Fruit fly (Drosophila melanogaster): ENCODE measurements around the gene Dredd.
A peak's percentile ranks its signal among the peaks of the same experiment; 100 is the strongest.
"Not testable (repeated sequence)": the region's sequence is repeated elsewhere in the genome, so short reads cannot be mapped to it uniquely, and the experiment has no call there.

Gene Dredd

DNA sequence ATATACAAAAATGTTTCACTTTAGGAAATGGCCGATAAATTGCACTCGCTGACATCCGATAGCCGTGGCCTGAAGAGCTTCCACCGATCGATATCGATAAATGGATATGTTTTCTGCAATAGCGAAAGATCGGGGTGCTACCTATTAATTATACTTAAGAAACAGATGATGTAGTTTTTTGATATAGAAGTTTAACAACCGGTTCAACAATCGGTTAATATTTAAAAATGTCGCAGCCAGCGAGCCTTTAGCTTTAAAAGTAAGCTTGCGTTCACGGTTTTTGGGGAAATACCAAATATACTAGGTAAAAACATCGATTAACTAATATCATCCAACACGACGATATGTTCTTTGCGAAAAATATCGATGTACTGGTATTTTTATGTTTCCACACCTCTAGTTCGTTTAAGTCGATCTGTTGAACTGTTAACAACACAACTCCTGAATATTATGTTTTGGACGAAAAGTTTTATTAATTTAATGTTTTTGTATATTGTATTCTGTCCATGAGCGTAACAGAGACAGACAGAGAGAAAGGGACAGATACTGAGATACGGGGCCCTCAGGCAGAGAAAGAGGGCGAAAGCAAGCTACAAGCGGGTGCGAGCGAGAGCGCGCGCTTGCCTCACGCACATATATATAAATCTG lies at the start of gene Dredd:
Gene Dredd, minus strand, starts transcription at position 51 of the 648 bp plus-strand sequence.
- TF ChIP-seq CTCF (optimal IDR thresholded peaks at IDR 0.05) (no peak), CG8478 (optimal IDR thresholded peaks at IDR 0.05) (no peak)

DNA sequence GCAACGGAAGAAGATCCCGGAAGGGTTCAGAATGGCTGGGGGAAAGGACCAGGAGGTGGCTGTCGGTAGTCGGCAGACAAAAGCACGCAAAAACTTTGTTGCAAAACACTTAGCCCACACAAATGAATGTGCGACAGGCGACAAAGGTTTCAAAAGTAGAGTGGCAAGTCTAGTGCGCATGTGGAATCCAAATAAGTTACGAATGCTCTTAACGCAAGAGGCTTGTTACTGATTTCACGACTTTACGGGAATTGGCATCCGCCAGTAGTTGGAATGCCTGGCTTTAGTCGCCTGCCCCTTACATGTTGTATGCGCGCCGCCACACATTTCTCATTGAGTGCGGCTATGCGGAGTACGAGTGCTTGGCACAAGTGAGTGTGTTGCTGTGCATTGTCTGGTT lies 43.2 kb upstream of the Dredd start:
- no peak for TF ChIP-seq CG8478 (optimal IDR thresholded peaks at IDR 0.05)
- no peak for TF ChIP-seq CTCF (optimal IDR thresholded peaks at IDR 0.05)

DNA sequence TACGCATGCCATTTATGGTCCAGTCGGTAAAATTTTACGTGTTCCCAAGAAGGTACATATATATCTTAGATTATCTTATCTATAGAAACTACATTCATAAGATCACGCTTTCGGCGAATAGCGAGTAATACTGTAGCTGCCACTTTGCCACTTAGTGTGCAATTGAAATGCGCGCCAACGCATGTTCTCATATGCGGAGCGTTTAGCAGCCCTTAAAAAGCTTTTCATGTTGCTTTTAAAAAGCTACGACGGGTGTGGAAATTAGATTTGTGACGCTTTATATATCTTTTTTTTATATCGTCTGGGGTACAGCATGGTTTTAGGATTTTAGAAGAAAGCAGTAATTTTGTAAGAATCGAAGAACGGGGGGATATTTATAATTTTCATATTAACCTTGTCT lies 22.7 kb upstream of the Dredd start:
- TF ChIP-seq CG8478 (optimal IDR thresholded peaks at IDR 0.05) (no peak), CTCF (optimal IDR thresholded peaks at IDR 0.05) (no peak)

DNA sequence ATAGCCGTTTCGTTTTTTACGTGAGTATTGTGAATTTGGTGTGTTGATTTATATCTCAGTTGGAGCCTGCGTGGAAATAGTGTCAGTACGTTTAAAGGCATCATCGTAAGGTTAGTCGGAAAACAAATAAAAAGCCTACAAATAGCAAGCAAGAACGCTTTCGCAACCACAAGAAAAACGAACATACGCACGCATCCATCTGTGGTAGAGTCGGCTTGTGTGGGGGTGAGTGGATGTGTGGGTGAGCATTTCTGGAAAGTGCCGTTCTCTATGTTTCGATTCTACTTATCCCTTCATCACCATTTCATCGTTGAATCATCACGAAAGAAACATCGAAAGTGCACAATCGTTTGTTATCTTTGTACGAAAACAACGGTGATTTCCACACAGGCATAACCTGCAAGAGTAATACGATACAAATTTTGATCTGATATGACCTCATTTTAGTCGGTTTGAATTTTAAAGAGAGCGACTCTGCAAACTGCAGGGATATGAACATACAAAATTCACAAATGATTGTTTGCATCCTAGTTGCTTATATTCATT lies 21.1 kb upstream of the Dredd start:
- no peak for TF ChIP-seq CTCF (optimal IDR thresholded peaks at IDR 0.05)
- no peak for TF ChIP-seq CG8478 (optimal IDR thresholded peaks at IDR 0.05)

DNA sequence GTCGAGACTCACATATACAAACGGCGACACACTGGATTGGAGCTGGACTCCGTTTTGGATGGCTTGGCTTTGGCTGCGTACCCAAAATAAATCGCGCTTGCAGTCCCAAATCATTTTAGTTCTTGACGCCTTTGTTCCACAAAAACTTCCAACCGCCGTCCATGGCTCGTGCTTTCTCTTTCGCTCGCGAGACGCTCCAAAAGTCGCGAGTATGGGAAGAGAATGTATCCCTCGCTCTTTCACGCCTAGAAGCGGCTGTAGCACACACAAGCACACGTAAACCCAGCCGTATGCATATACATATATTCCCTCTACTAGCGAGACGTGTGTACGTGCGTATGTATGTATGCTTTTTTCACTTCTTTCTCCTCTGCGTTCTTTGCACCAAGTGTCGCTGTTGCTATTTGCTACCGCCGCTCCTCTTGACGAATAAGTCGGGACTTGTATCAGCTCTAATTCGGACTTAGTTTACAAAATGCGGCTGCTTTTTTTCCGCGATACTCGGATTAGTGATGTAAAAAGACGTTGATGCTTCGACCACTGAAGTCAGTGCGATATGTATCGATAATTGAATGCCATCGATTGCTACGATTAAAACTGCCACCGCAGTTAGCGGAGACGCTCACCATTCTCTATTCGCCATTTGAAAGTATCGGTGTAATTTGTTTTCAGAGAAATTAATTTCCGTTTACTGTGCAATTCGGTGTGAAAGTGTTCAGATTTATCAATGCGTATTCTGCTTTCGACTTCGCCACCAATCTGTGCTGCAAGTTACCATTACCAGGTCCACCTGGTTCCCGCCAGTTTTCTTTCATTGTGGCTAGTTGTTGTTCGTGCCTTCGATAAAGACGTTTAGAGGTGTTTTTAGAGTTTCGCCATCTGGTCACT lies 20.4 kb upstream of the Dredd start, which contains the start of the genes Hmt4-20 and SkpA:
Gene Hmt4-20, minus strand, starts transcription at position 542 of the 888 bp plus-strand sequence.
Gene SkpA, plus strand, starts transcription at position 623 of the 888 bp plus-strand sequence.
- TF ChIP-seq CG8478 (optimal IDR thresholded peaks at IDR 0.05) (no peak), CTCF (optimal IDR thresholded peaks at IDR 0.05) (peak; percentile 42 to 62)

DNA sequence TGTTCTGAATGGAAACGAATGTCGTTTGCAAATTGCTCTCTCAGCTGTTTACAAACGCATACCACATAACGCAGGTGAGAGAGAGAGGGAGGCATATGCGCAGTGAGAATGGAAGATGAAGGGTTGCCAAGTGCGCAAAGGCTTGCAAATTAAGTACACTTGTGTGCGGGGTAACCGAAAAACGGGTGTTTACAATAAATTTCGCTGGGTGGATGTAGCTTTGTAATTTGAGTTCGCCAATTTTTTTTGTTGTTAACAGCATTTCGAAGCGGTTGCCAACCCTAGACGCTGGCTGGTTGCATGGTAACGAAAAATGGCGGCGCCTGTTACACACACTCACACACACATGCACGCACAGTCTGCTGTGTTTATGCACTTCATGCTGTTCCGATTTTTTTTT lies 19.6 kb upstream of the Dredd start:
- TF ChIP-seq CG8478 (optimal IDR thresholded peaks at IDR 0.05) (no peak), CTCF (optimal IDR thresholded peaks at IDR 0.05) (no peak)

DNA sequence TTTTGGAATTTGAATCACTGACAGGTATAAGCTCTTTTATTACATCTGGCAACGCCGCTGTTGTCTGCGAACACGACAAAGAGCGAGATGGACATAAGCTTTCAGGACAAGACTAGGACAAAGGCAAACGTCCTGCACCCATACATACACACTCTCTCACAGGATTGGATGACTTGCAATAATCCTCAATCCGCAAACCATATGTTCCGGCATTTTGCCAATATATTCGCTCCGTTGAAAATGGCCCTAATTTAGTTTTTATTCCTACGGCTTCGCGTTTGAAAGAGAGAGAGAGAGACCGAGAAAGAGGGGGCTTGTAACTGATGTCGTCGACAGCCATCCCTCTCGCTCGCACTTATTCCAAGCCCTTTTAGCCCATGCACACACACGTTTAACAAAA lies 18.9 kb upstream of the Dredd start:
- TF ChIP-seq CTCF (optimal IDR thresholded peaks at IDR 0.05) (no peak), CG8478 (optimal IDR thresholded peaks at IDR 0.05) (no peak)

DNA sequence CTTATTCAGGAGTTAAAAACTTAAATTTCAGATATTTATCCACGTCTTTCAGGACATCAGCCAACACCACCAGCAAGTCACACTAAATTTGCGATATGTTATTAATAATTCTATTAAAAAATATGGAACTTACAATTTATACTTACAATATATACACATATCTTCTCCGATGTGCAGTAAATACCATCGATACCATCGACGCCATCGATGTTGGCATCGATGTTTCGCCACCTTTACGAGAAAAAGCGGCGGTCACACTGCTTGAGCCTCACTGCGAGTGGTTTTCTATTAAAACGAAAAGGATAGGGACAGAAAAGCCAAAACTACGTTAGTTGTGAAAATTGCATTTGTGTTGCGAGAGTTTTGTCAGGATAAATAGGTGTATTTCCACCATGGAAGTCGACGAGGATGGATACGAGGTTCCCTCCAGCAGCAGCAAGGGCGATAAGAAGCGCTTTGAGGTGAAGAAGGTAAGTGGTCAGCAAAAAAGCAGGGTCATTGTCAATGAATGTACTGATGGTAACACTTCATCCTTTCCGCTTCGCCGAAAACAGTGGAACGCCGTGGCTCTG lies 11.8 kb upstream of the Dredd start, which contains the start of gene Roc1a:
Gene Roc1a, plus strand, starts transcription at position 249 of the 572 bp plus-strand sequence.
- TF ChIP-seq CG8478 (optimal IDR thresholded peaks at IDR 0.05), result no peak
- no peak for TF ChIP-seq CTCF (optimal IDR thresholded peaks at IDR 0.05)

DNA sequence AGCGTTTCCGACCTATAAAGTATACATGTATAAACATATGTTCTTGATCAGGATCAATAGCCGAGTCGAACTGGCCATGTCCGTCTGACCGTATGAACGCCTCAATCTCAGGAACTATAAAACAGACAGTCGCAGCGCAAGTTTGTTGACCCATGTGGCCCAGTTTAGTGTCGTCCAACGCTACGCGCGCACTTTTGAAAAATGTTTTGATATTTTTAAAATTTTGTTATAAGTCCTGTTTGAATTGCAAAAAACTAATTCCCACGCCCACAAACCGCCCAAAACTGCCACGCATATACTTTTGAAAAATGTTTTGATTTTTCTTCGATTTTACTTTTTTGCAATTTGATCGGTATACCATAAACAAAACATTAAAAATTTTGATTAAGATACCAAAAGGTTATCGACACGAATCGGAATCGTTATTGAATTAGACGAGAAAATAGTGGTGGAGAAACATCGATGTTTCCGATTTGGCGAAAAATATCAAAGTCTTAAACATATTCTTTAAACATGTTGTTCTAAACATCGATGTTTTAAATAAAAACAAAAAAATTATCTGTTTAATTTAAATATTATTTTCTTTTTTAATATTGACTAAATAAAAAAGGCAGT lies 11.2 kb upstream of the Dredd start:
- TF ChIP-seq CG8478 (optimal IDR thresholded peaks at IDR 0.05) (no peak), CTCF (optimal IDR thresholded peaks at IDR 0.05) (no peak)

DNA sequence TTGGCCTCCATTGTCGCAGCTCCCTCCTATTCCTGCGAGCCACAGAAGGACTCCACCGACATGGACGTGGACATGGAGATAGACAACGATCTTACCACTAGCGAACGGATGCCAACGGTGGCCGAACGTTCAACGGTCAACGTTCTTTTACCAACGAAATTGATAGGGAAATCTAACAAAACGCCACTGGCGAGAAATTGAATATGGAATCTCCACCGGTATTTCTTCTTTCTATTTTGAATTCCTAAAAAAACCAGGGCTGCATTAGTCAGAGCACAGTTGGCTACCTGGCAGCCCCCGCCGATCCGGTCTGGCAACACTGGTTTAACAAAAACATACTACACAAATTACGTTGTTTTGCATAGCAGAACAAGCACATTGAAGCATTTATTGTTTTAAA lies 9.1 kb upstream of the Dredd start, which contains the start of gene CG13367:
Gene CG13367, plus strand, starts transcription at position 301 of the 400 bp plus-strand sequence.
- not testable (repeated sequence) for TF ChIP-seq CTCF, CG8478 (optimal IDR thresholded peaks at IDR 0.05)

DNA sequence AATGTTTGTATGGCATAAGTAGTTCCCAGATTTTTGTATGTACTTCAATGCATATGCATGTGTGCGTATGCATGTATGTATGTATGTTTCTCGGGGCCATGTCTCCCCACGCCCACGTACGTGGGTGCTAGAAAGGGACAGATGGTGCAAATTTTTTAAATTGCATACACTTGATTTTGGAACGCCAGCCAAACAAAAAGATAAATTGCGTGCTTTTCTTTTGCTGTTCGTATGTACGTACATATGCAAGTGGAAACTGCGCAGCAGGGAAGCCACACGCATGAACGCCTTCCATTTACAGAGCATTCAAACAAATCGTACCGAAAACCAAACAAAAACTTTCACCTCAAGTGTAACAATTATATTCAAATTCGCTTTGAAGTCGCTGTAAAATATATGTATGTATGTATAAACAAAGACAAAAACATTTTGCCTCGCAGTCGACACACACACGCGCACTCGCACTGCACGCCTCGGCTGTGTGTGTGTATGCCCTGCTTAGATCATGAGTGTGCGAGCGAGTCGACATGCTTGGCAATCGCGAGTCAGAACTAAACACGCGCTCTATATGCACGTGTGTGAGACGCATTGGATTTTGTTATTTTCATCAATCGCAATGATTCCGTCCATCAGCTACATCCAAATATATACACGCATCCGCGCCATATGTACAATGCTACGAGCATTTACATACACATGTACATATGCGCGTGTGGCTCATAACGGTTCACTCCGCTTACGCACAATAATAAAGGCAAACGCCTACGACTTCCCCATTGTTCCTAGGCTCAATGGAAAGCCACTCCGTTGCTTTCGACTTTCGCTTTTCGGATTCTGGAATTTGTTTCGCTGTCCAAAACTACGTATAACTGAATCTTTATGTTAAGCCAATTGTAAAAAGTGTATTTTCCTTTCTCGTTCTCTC lies 1.5 kb upstream of the Dredd start:
- TF ChIP-seq CTCF (optimal IDR thresholded peaks at IDR 0.05) (peak in 1 of 2 experiments; percentile 9), CG8478 (optimal IDR thresholded peaks at IDR 0.05) (no peak)

DNA sequence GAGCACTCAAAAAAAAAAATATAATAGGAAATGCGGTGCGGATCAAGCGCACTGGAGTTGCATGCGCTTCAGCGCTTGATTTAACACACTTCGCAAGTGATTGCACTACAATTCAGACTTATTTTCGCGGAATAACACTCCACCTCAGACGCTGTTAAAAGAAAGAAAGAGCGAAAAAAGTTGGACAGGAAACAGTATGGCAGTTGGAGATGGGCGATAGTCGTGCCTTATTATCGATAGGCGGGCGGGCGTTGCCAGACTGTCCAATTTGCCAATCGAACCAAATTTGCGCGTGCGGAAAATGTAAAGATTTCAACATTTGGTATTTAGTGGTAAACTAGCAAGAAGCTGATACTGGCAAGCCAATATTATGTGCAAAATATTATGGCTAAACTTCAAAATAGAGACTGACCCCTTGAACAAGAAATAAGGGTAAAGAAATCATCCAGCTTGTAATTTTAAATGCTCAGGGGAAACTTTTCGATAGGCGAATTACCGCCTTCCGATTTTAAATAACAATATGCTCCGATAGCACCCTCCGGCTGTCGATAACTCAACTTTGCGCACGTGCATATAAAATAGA lies 6.0 kb downstream of the Dredd start, which contains the start of the genes RpL36 and Mybbp1A:
Gene RpL36, minus strand, starts transcription at position 245 of the 583 bp plus-strand sequence.
Gene Mybbp1A, plus strand, starts transcription at position 535 of the 583 bp plus-strand sequence.
- TF ChIP-seq CTCF (optimal IDR thresholded peaks at IDR 0.05) (peak; percentile 22 to 26), CG8478 (optimal IDR thresholded peaks at IDR 0.05) (no peak)

DNA sequence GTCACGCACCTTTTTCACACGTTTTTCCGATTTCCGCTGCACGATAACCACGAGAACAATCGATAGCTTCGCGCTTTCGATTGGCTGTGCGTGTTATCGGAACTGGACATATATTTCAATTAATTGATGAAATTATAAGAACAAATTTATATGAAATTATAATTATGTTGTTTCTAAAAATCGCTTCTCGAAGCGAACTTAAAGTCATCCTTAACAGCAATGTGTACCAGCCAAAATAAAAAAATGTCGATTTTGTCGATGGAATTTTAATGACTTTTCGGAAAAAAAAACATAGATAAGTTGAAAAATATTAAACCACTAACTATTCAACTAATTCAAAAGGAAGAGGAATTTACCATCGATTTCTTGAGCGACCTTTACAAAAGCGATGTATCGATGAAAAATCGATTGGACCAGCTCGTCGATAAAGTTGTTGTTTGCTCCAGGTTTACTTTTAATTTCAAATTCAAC lies 10.2 kb downstream of the Dredd start, which contains the start of the genes CG13364 and Hinfp:
Gene CG13364, minus strand, starts transcription at position 47 of the 471 bp plus-strand sequence.
Gene Hinfp, plus strand, starts transcription at position 386 of the 471 bp plus-strand sequence.
- no peak for TF ChIP-seq CTCF (optimal IDR thresholded peaks at IDR 0.05)
- no peak for TF ChIP-seq CG8478 (optimal IDR thresholded peaks at IDR 0.05)
